Worm (Caenorhabditis elegans) whole organism, L4 larva: Measurements from ENCODE around the gene sdz-15.

Source experiments
- F49E8.2 ChIP-seq: sonication (generic microtip); optimal IDR thresholded peaks from 2 replicates; lab custom pipeline; 2016; ENCODE audit warnings: missing compliant biosample characterization, mild to moderate bottlenecking, missing genetic modification characterization, borderline replicate concordance
- daf-16 ChIP-seq, 3 experiments: sonication (generic microtip); optimal IDR thresholded peaks; 2 replicates each; lab custom pipeline; 2016 to 2017; ENCODE audit warnings: missing genetic modification characterization in 3 of 3, missing genetic modification reagents in 3 of 3, mild to moderate bottlenecking in 2 of 3, missing compliant biosample characterization in 2 of 3, missing biosample characterization in 1 of 3, moderate library complexity in 1 of 3
- dpl-1 ChIP-seq: fragments of 150-350 bp; optimal IDR thresholded peaks from 2 replicates; lab custom pipeline; 2014; ENCODE audit warnings: missing biosample characterization, missing genetic modification reagents, missing genetic modification characterization
- lin-13 ChIP-seq: fragments of 150-350 bp; optimal IDR thresholded peaks from 2 replicates; lab custom pipeline; 2014; ENCODE audit warnings: missing biosample characterization, missing genetic modification reagents, missing genetic modification characterization
- mep-1 ChIP-seq: fragments of 150-350 bp; sonication (generic microtip); optimal IDR thresholded peaks from 3 replicates; lab custom pipeline; 2014; ENCODE audit warnings: missing biosample characterization, missing genetic modification characterization
- nhr-102 ChIP-seq: sonication (generic microtip); optimal IDR thresholded peaks from 2 replicates; lab custom pipeline; 2016; ENCODE audit warnings: mild to moderate bottlenecking, missing genetic modification characterization, moderate library complexity, missing compliant biosample characterization
- nhr-11 ChIP-seq: fragments of 150-350 bp; optimal IDR thresholded peaks from 2 replicates; lab custom pipeline; 2014; ENCODE audit warnings: missing biosample characterization, missing genetic modification characterization
- nhr-28 ChIP-seq: fragments of 150-350 bp; optimal IDR thresholded peaks from 2 replicates; lab custom pipeline; 2014; ENCODE audit warnings: missing biosample characterization, missing genetic modification characterization
- nhr-41 ChIP-seq: fragments of 200-800 bp; sonication (Bioruptor generic); IDR thresholded peaks from 2 replicates; pipeline ENCODE4 v1.3.6; 2022; ENCODE audit warnings: missing genetic modification reagents, missing genetic modification characterization, missing compliant biosample characterization
- nhr-76 ChIP-seq: fragments of 150-350 bp; optimal IDR thresholded peaks from 2 replicates; lab custom pipeline; 2014; ENCODE audit warnings: missing biosample characterization, missing genetic modification characterization
- pqm-1 ChIP-seq: sonication (generic microtip); optimal IDR thresholded peaks from 2 replicates; lab custom pipeline; 2017; ENCODE audit warnings: missing biosample characterization, missing genetic modification characterization
- spr-1 ChIP-seq: sonication (generic microtip); optimal IDR thresholded peaks from 2 replicates; lab custom pipeline; 2016; ENCODE audit warnings: mild to moderate bottlenecking, missing genetic modification characterization, missing compliant biosample characterization
- unc-130 ChIP-seq: sonication (generic microtip); optimal IDR thresholded peaks from 2 replicates; lab custom pipeline; 2016; ENCODE audit warnings: missing genetic modification reagents, missing genetic modification characterization, missing compliant biosample characterization

DNA sequence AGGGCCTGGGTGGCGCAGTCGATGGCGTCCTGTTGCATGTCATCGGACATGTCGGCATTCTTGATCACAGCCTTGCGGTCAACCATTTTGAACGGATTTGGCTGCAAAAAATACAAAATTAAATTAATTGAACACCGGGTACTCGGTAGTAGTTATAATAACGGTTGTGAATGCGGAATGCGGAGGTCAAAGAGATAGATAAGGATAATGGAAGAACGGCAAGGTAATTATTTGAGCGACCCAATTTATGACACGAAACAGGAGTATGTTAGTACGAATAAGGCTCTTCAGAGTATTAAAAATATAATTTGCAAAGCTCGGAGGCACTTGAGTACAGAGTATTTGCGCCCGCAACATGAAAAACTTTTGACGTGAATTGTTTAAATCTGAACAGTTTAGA, 34.6 kb upstream of the sdz-15 start, which contains the start of gene dlc-1:
- TF ChIP-seq spr-1 (tag; lab: Kevin White, UChicago) (no peak), F49E8.2 (tag; lab: Kevin White, UChicago) (no peak), nhr-11 (tag; lab: Kevin White, UChicago) (no peak), mep-1 (tag; lab: Kevin White, UChicago) (no peak), dpl-1 (no peak), unc-130 (no peak), nhr-76 (tag; lab: Kevin White, UChicago) (no peak), lin-13 (GFP tag; lab: Kevin White, UChicago) (no peak), nhr-102 (tag; lab: Kevin White, UChicago) (no peak), pqm-1 (tag; lab: Kevin White, UChicago) (no peak), nhr-28 (tag; lab: Kevin White, UChicago) (no peak), nhr-41 (GFP tag; lab: Robert Waterston, UW) (no peak), daf-16 (GFP tag; optimal IDR thresholded peaks at IDR 0.05; lab: Kevin White, UChicago) (no peak), daf-16 (tag; optimal IDR thresholded peaks at IDR 0.05; lab: Kevin White, UChicago) (no peak)
